Fruit fly (Drosophila melanogaster): ENCODE results near the gene robl37BC.
A peak's percentile ranks its signal among the peaks of the same experiment; 100 is the strongest.

robl37BC gene

dm6 chr2L:19048912-19049311 lies 38.2 kb downstream of the robl37BC start, which contains the start of gene CG10470 (continued):
- peak; percentile 22 for TF ChIP-seq CG10979 (tag; optimal IDR thresholded peaks at IDR 0.05)
- TF ChIP-seq CoRest (tag; optimal IDR thresholded peaks at IDR 0.05) = peak; percentile 34
- TF ChIP-seq Gsc (GFP tag; IDR thresholded peaks at IDR 0.05) = no peak
- TF ChIP-seq stwl (tag; optimal IDR thresholded peaks at IDR 0.05) = peak; percentile 62
- peak; percentile 36 for TF ChIP-seq D19A (tag; optimal IDR thresholded peaks at IDR 0.05)
- TF ChIP-seq ase (GFP tag; IDR thresholded peaks at IDR 0.05) = no peak
- no peak for TF ChIP-seq Gug (GFP tag; IDR thresholded peaks at IDR 0.05)
- peak; percentile 13 for TF ChIP-seq CG10147 (GFP tag; optimal IDR thresholded peaks at IDR 0.05)
- TF ChIP-seq tx (GFP tag; optimal IDR thresholded peaks at IDR 0.05) = no peak
- TF ChIP-seq jing (GFP tag; optimal IDR thresholded peaks at IDR 0.05) = no peak
- no peak for TF ChIP-seq CG1602 (GFP tag; optimal IDR thresholded peaks at IDR 0.05)
- TF ChIP-seq PHDP (tag; optimal IDR thresholded peaks at IDR 0.05) = peak; percentile 50
- peak; percentile 84 for TF ChIP-seq amos (GFP tag; IDR thresholded peaks at IDR 0.05; ENCODE audit: partially characterized antibody)
- no peak for TF ChIP-seq vfl (GFP tag; optimal IDR thresholded peaks at IDR 0.05)
- peak in 1 of 2 experiments; percentile 49 for TF ChIP-seq Pdp1 (GFP tag; optimal IDR thresholded peaks at IDR 0.05)
- TF ChIP-seq dysf (GFP tag; IDR thresholded peaks at IDR 0.05) = no peak
- TF ChIP-seq phol (tag; optimal IDR thresholded peaks at IDR 0.05) = peak; percentile 43
- no peak for TF ChIP-seq bab2 (GFP tag; optimal IDR thresholded peaks at IDR 0.05)
- no peak for TF ChIP-seq ab (GFP tag; optimal IDR thresholded peaks at IDR 0.05)
- TF ChIP-seq CG11398 (GFP tag; optimal IDR thresholded peaks at IDR 0.05) = no peak
- TF ChIP-seq esg (GFP tag; conservative IDR thresholded peaks at IDR 0.05) = no peak
- peak; percentile 75 for TF ChIP-seq CG7963 (GFP tag; IDR thresholded peaks at IDR 0.05; ENCODE audit: partially characterized antibody)
- peak; percentile 36; the same call in 1 of the 2 replicates for TF ChIP-seq CG42726 (GFP tag; IDR thresholded peaks at IDR 0.05; ENCODE audit: partially characterized antibody)
- TF ChIP-seq CG31441 (GFP tag; IDR thresholded peaks at IDR 0.05) = peak; percentile 34; the same call in 1 of the 2 replicates
- peak; percentile 19 for TF ChIP-seq Nf-YC (tag; optimal IDR thresholded peaks at IDR 0.05)
- TF ChIP-seq dan (GFP tag; IDR thresholded peaks at IDR 0.05) = no peak
- peak; percentile 29 for TF ChIP-seq YL-1 (GFP tag; optimal IDR thresholded peaks at IDR 0.05)
- peak; percentile 87 for TF ChIP-seq sens (GFP tag)
- peak; percentile 78 for TF ChIP-seq BEAF-32 (GFP tag; optimal IDR thresholded peaks at IDR 0.05)
- TF ChIP-seq CG15269 (tag; optimal IDR thresholded peaks at IDR 0.05) = peak; percentile 53
- no peak for TF ChIP-seq dimm (GFP tag; IDR thresholded peaks at IDR 0.05)
- no peak for TF ChIP-seq z (GFP tag; IDR thresholded peaks at IDR 0.05)
- no peak for TF ChIP-seq hth (optimal IDR thresholded peaks at IDR 0.05)
- TF ChIP-seq trh (GFP tag; optimal IDR thresholded peaks at IDR 0.05) = no peak
- peak; percentile 35 for TF ChIP-seq CG7839 (tag; optimal IDR thresholded peaks at IDR 0.05)
- TF ChIP-seq CG12659 (GFP tag; optimal IDR thresholded peaks at IDR 0.05) = peak; percentile 24
- no peak for TF ChIP-seq nerfin-1 (tag; optimal IDR thresholded peaks at IDR 0.05)
- peak; percentile 55 for TF ChIP-seq CG11504 (tag; optimal IDR thresholded peaks at IDR 0.05)
- peak; percentile 75 for TF ChIP-seq vnd (GFP tag; IDR thresholded peaks at IDR 0.05; ENCODE audit: partially characterized antibody)
- no peak for TF ChIP-seq CG4730 (GFP tag; IDR thresholded peaks at IDR 0.05)
- peak in 1 of 3 experiments; percentile 34 for TF ChIP-seq lola (GFP tag; optimal IDR thresholded peaks at IDR 0.05)
- peak; percentile 70; the same call in 2 of the 3 replicates for TF ChIP-seq zen2 (GFP tag; IDR thresholded peaks at IDR 0.05; ENCODE audit: partially characterized antibody)
- peak; percentile 84 for TF ChIP-seq CG34224 (GFP tag; IDR thresholded peaks at IDR 0.05; ENCODE audit: partially characterized antibody)
- TF ChIP-seq CG18262 (tag; optimal IDR thresholded peaks at IDR 0.05) = peak; percentile 49
- TF ChIP-seq chinmo (GFP tag; IDR thresholded peaks at IDR 0.05; ENCODE audit: partially characterized antibody) = peak; percentile 84; the same call in 2 of the 4 replicates
- TF ChIP-seq mld (GFP tag; IDR thresholded peaks at IDR 0.05; ENCODE audit: partially characterized antibody) = peak; percentile 11; the same call in 1 of the 3 replicates
- peak; percentile 20; the same call in 1 of the 2 replicates for TF ChIP-seq onecut (GFP tag; IDR thresholded peaks at IDR 0.05)
- no peak for TF ChIP-seq Ptx1 (GFP tag; IDR thresholded peaks at IDR 0.05)
- TF ChIP-seq eve (GFP tag; optimal IDR thresholded peaks at IDR 0.05) = no peak
- no peak for TF ChIP-seq CrebB (tag; optimal IDR thresholded peaks at IDR 0.05)

All from whole organism, embryonic.